Fruit fly (Drosophila melanogaster) whole organism, embryonic: Measurements from ENCODE around the gene topi.
A peak's percentile ranks its signal among the peaks of the same experiment; 100 is the strongest.

Experiments used
- Atf3 ChIP-seq: fragments of 200-800 bp; sonication (Bioruptor generic); optimal IDR thresholded peaks from 3 replicates; lab custom pipeline; 2016; ENCODE audit warnings: missing biosample characterization, missing genetic modification characterization
- B-H2 ChIP-seq: fragments of 200-800 bp; sonication (Bioruptor generic); optimal IDR thresholded peaks from 2 replicates; lab custom pipeline; 2018; ENCODE audit warnings: missing biosample characterization, mild to moderate bottlenecking, missing genetic modification characterization
- BEAF-32 ChIP-seq: fragments of 200-800 bp; sonication (Bioruptor generic); optimal IDR thresholded peaks from 3 replicates; lab custom pipeline; 2017; ENCODE audit warnings: missing biosample characterization, missing genetic modification characterization, mild to moderate bottlenecking, moderate library complexity, missing genetic modification reagents
- CG10321 ChIP-seq: fragments of 200-800 bp; sonication (Bioruptor generic); IDR thresholded peaks from 2 replicates; pipeline ENCODE4 v1.3.6; 2022; ENCODE audit warnings: missing biosample characterization, missing genetic modification characterization
- CG12219 ChIP-seq: fragments of 200-800 bp; sonication (Bioruptor generic); optimal IDR thresholded peaks from 3 replicates; lab custom pipeline; 2018; ENCODE audit warnings: missing biosample characterization, mild to moderate bottlenecking, missing genetic modification characterization
- CG13287 ChIP-seq: fragments of 200-800 bp; sonication (Bioruptor generic); IDR thresholded peaks from 2 replicates; pipeline ENCODE4 v1.3.6; 2022; ENCODE audit warnings: missing biosample characterization, missing genetic modification characterization; ENCODE audit not compliant: partially characterized antibody
- CG13424 ChIP-seq: fragments of 200-800 bp; sonication (Bioruptor generic); optimal IDR thresholded peaks from 2 replicates; lab custom pipeline; 2019; ENCODE audit warnings: missing biosample characterization, mild to moderate bottlenecking, missing genetic modification characterization, moderate library complexity
- CG15479 ChIP-seq: fragments of 200-800 bp; sonication (Bioruptor generic); optimal IDR thresholded peaks from 3 replicates; lab custom pipeline; 2019; ENCODE audit warnings: missing biosample characterization, mild to moderate bottlenecking, missing genetic modification characterization, moderate library complexity
- CG1602 ChIP-seq: fragments of 200-800 bp; sonication (Bioruptor generic); optimal IDR thresholded peaks from 3 replicates; lab custom pipeline; 2016; ENCODE audit warnings: missing biosample characterization, missing genetic modification characterization
- CG16779 ChIP-seq: fragments of 200-800 bp; sonication (Bioruptor generic); IDR thresholded peaks from 2 replicates; pipeline ENCODE4 v1.3.6; 2022; ENCODE audit warnings: missing biosample characterization, missing genetic modification characterization
- CG30403 ChIP-seq: fragments of 200-800 bp; sonication (Bioruptor generic); optimal IDR thresholded peaks from 3 replicates; lab custom pipeline; 2016; ENCODE audit warnings: missing biosample characterization, missing genetic modification characterization
- CG34224 ChIP-seq: fragments of 200-800 bp; sonication (Bioruptor generic); IDR thresholded peaks from 3 replicates; pipeline ENCODE4 v1.3.6; 2022; ENCODE audit warnings: missing biosample characterization, missing genetic modification characterization; ENCODE audit not compliant: partially characterized antibody
- CG3847 ChIP-seq: fragments of 200-800 bp; sonication (Bioruptor generic); IDR thresholded peaks from 2 replicates; pipeline ENCODE4 v1.3.6; 2022; ENCODE audit warnings: missing biosample characterization, missing genetic modification characterization
- CG4404 ChIP-seq: fragments of 200-800 bp; sonication (Bioruptor generic); IDR thresholded peaks from 2 replicates; pipeline ENCODE4 v1.3.6; 2022; ENCODE audit warnings: missing biosample characterization, missing genetic modification characterization
- CG4617 ChIP-seq: fragments of 200-800 bp; sonication (Bioruptor generic); optimal IDR thresholded peaks from 3 replicates; lab custom pipeline; 2016; ENCODE audit warnings: missing biosample characterization, missing genetic modification characterization, borderline replicate concordance
- CG7357 ChIP-seq: fragments of 200-800 bp; sonication (Bioruptor generic); IDR thresholded peaks from 3 replicates; pipeline ENCODE4 v1.3.6; 2022; ENCODE audit warnings: missing biosample characterization, missing genetic modification characterization
- CG7372 ChIP-seq: fragments of 200-800 bp; sonication (Bioruptor generic); IDR thresholded peaks from 2 replicates; pipeline ENCODE4 v1.3.6; 2022; ENCODE audit warnings: missing biosample characterization, missing genetic modification characterization
- CG9797 ChIP-seq: fragments of 200-800 bp; sonication (Bioruptor generic); optimal IDR thresholded peaks from 3 replicates; lab custom pipeline; 2018; ENCODE audit warnings: missing biosample characterization, mild to moderate bottlenecking, missing genetic modification characterization
- CrebB ChIP-seq: fragments of 200-800 bp; sonication (Bioruptor generic); optimal IDR thresholded peaks from 3 replicates; lab custom pipeline; 2018; ENCODE audit warnings: missing biosample characterization, mild to moderate bottlenecking, missing genetic modification characterization
- Dbx ChIP-seq: fragments of 200-800 bp; sonication (Bioruptor generic); IDR thresholded peaks from 3 replicates; pipeline ENCODE4 v1.3.6; 2022; ENCODE audit warnings: missing biosample characterization, missing genetic modification characterization
- Dp ChIP-seq: fragments of 200-800 bp; sonication (Bioruptor generic); optimal IDR thresholded peaks from 2 replicates; lab custom pipeline; 2018; ENCODE audit warnings: missing biosample characterization, mild to moderate bottlenecking, missing genetic modification characterization, moderate library complexity
- Eip74EF ChIP-seq, 2 experiments: fragments of 200-800 bp in 1 of 2; fragments of >200 bp in 1 of 2; sonication (Bioruptor generic) in 1 of 2; optimal IDR thresholded peaks; 2 replicates each; lab custom pipeline; 2017 to 2019; ENCODE audit warnings: missing biosample characterization in 2 of 2, missing genetic modification characterization in 2 of 2, mild to moderate bottlenecking in 1 of 2, moderate library complexity in 1 of 2
- Gsc ChIP-seq: fragments of 200-800 bp; sonication (Bioruptor generic); IDR thresholded peaks from 2 replicates; pipeline ENCODE4 v1.3.6; 2022; ENCODE audit warnings: missing biosample characterization, missing genetic modification characterization
- MBD-R2 ChIP-seq: fragments of 200-800 bp; sonication (Bioruptor generic); IDR thresholded peaks from 2 replicates; pipeline ENCODE4 v1.3.6; 2022; ENCODE audit warnings: missing biosample characterization, missing genetic modification characterization
- MESR4 ChIP-seq: fragments of 200-800 bp; sonication (Bioruptor generic); optimal IDR thresholded peaks from 2 replicates; lab custom pipeline; 2018; ENCODE audit warnings: missing biosample characterization, mild to moderate bottlenecking, missing genetic modification characterization, moderate library complexity
- Myb ChIP-seq: fragments of 200-800 bp; sonication (Bioruptor generic); optimal IDR thresholded peaks from 2 replicates; lab custom pipeline; 2016; ENCODE audit warnings: missing biosample characterization, missing genetic modification characterization
- Neu2 ChIP-seq: fragments of 200-800 bp; sonication (Bioruptor generic); optimal IDR thresholded peaks from 3 replicates; lab custom pipeline; 2016; ENCODE audit warnings: missing biosample characterization, missing genetic modification characterization, borderline replicate concordance
- Optix ChIP-seq: fragments of 200-800 bp; sonication (Bioruptor generic); IDR thresholded peaks from 3 replicates; pipeline ENCODE4 v1.3.6; 2022; ENCODE audit warnings: missing biosample characterization, missing genetic modification characterization
- Spps ChIP-seq: fragments of 200-800 bp; sonication (Bioruptor generic); optimal IDR thresholded peaks from 2 replicates; lab custom pipeline; 2018; ENCODE audit warnings: missing biosample characterization, mild to moderate bottlenecking, missing genetic modification characterization
- ap ChIP-seq: fragments of 200-800 bp; sonication (Bioruptor generic); IDR thresholded peaks from 2 replicates; pipeline ENCODE4 v1.3.6; 2022; ENCODE audit warnings: missing biosample characterization, missing genetic modification characterization
- bigmax ChIP-seq: fragments of 200-800 bp; sonication (Bioruptor generic); optimal IDR thresholded peaks from 2 replicates; lab custom pipeline; 2018; ENCODE audit warnings: missing biosample characterization, mild to moderate bottlenecking, missing genetic modification characterization
- da ChIP-seq: fragments of 200-800 bp; sonication (Bioruptor generic); optimal IDR thresholded peaks from 2 replicates; lab custom pipeline; 2016; ENCODE audit warnings: missing biosample characterization, missing genetic modification characterization
- dysf ChIP-seq: fragments of 200-800 bp; sonication (Bioruptor generic); IDR thresholded peaks from 3 replicates; pipeline ENCODE4 v1.3.6; 2022; ENCODE audit warnings: missing biosample characterization, missing genetic modification characterization
- ewg ChIP-seq: fragments of 200-800 bp; sonication (Bioruptor generic); optimal IDR thresholded peaks from 3 replicates; lab custom pipeline; 2017; ENCODE audit warnings: mild to moderate bottlenecking, missing biosample characterization, missing genetic modification reagents, missing genetic modification characterization
- fd3F ChIP-seq: fragments of 200-800 bp; sonication (Bioruptor generic); optimal IDR thresholded peaks from 2 replicates; lab custom pipeline; 2018; ENCODE audit warnings: missing biosample characterization, mild to moderate bottlenecking, missing genetic modification characterization, moderate library complexity
- gfzf ChIP-seq: fragments of 200-800 bp; sonication (Bioruptor generic); optimal IDR thresholded peaks from 2 replicates; lab custom pipeline; 2016; ENCODE audit warnings: missing biosample characterization, mild to moderate bottlenecking, missing genetic modification characterization, moderate library complexity
- gsb ChIP-seq: fragments of 200-800 bp; sonication (Bioruptor generic); IDR thresholded peaks from 2 replicates; pipeline ENCODE4 v1.3.6; 2022; ENCODE audit warnings: missing biosample characterization, missing genetic modification characterization
- hth ChIP-seq: fragments of >200 bp; optimal IDR thresholded peaks from 2 replicates; lab custom pipeline; 2017; ENCODE audit warnings: inconsistent platforms
- ken ChIP-seq: fragments of 200-800 bp; sonication (Bioruptor generic); IDR thresholded peaks from 3 replicates; pipeline ENCODE4 v1.3.6; 2022; ENCODE audit warnings: missing biosample characterization, missing genetic modification characterization
- lab ChIP-seq: fragments of 200-800 bp; sonication (Bioruptor generic); optimal IDR thresholded peaks from 3 replicates; lab custom pipeline; 2017; ENCODE audit warnings: missing biosample characterization, missing genetic modification characterization, mild to moderate bottlenecking, moderate library complexity, missing genetic modification reagents
- mam ChIP-seq: fragments of 200-800 bp; sonication (Bioruptor generic); optimal IDR thresholded peaks from 3 replicates; lab custom pipeline; 2016; ENCODE audit warnings: missing biosample characterization, missing genetic modification characterization
- onecut ChIP-seq: fragments of 200-800 bp; sonication (Bioruptor generic); IDR thresholded peaks from 2 replicates; pipeline ENCODE4 v1.3.6; 2022; ENCODE audit warnings: missing biosample characterization, missing genetic modification characterization
- pzg ChIP-seq: fragments of 200-800 bp; sonication (Bioruptor generic); optimal IDR thresholded peaks from 3 replicates; lab custom pipeline; 2018; ENCODE audit warnings: missing biosample characterization, mild to moderate bottlenecking, missing genetic modification characterization, moderate library complexity
- rib ChIP-seq: fragments of 200-800 bp; sonication (Bioruptor generic); IDR thresholded peaks from 2 replicates; pipeline ENCODE4 v1.3.6; 2022; ENCODE audit warnings: missing biosample characterization, missing genetic modification characterization
- sens ChIP-seq: fragments of 200-800 bp; sonication (Bioruptor generic); peaks from one replicate; lab custom pipeline; 2016; ENCODE audit warnings: missing biosample characterization, missing genetic modification characterization
- tgo ChIP-seq: fragments of 200-800 bp; sonication (Bioruptor generic); IDR thresholded peaks from 3 replicates; pipeline ENCODE4 v1.3.6; 2022; ENCODE audit warnings: missing biosample characterization, missing genetic modification characterization
- twi ChIP-seq: fragments of 200-800 bp; optimal IDR thresholded peaks from 2 replicates; lab custom pipeline; 2019; ENCODE audit warnings: missing biosample characterization, mild to moderate bottlenecking, missing genetic modification characterization, moderate library complexity

Gene topi

dm6 chr3R:9747272-9747874, 27.5 kb upstream of the topi start, which contains the start of gene CG12948 (continued):
- TF ChIP-seq CG10321 (GFP tag; lab: Robert Waterston, UW) (no peak), CG1602 (peak; percentile 32), rib (GFP tag; lab: Robert Waterston, UW) (no peak), twi (tag; lab: Kevin White, UChicago) (peak; percentile 16)

- no peak for TF ChIP-seq mam (GFP tag; lab: Kevin White, UChicago)
- TF ChIP-seq BEAF-32 (GFP tag; lab: Kevin White, UChicago): peak; percentile 42
These were observed 27.2 kb upstream of the topi start, which contains the start of gene PpD3 for dm6 chr3R:9747875-9747899. PpD3 (plus strand) TSS chr3R:9747875.

DNA sequence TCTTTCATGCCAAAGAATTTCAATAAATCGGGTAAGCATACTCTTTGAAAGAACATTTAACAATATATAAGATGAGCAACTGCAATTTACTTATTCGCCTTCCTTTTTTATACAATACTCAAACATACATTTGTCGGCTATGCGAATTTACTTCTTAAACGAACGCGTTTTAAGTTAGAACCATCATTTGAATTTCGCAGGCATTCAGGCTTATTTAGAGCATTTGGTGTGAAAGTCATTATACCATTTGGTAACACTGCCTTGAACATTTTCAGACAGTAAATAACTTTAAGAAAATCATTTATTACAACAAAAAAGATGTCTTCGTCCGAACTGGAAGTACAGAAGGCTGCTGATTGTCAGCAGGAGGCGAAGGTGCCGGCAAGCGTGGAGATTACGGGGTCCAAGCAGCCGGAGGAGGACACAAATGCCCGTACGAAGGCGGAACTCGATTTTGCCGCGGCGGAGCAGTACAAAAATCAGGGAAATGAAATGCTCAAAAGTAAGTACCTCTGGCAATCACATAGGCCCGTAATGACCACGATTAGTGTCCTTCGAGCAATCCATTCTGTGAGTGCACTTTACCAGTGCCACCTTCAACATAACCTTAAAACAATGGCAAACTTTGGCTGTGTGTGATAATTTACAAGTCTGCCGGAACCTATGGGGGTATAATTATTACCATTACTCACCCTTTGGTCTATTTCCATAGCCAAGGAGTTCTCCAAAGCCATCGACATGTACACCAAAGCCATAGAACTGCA, 26.8 kb upstream of the topi start:
- TF ChIP-seq CG30403 (GFP tag; lab: Kevin White, UChicago) (no peak), CG34224 (GFP tag; lab: Robert Waterston, UW) (no peak), ken (GFP tag; lab: Robert Waterston, UW) (no peak), CG10321 (GFP tag; lab: Robert Waterston, UW) (no peak), CG7372 (no peak), MESR4 (peak; percentile 60), CG7357 (GFP tag; lab: Robert Waterston, UW) (no peak), Myb (GFP tag; lab: Kevin White, UChicago) (peak; percentile 15), bigmax (peak; percentile 90), CG3847 (GFP tag; lab: Robert Waterston, UW) (no peak), fd3F (GFP tag; lab: Kevin White, UChicago) (no peak), lab (no peak), Gsc (no peak), Dp (GFP tag; lab: Kevin White, UChicago) (peak; percentile 75), pzg (GFP tag; lab: Kevin White, UChicago) (peak; percentile 50), gsb (GFP tag; lab: Robert Waterston, UW) (no peak), Neu2 (GFP tag; lab: Kevin White, UChicago) (no peak), sens (peak; percentile 18), CG4617 (GFP tag; lab: Kevin White, UChicago) (peak; percentile 70), ewg (GFP tag; lab: Kevin White, UChicago) (no peak), CG13424 (tag; lab: Kevin White, UChicago) (no peak), hth (lab: Kevin White, UChicago) (no peak), CG16779 (GFP tag; lab: Robert Waterston, UW) (no peak), ap (no peak), Eip74EF (GFP tag; optimal IDR thresholded peaks at IDR 0.05; lab: Kevin White, UChicago) (no peak), CG13287 (GFP tag; lab: Robert Waterston, UW) (no peak), onecut (GFP tag; lab: Robert Waterston, UW) (no peak), B-H2 (no peak), tgo (GFP tag; lab: Robert Waterston, UW) (no peak), MBD-R2 (GFP tag; lab: Robert Waterston, UW) (peak; percentile 15; the same call in 1 of the 2 replicates), CG15479 (GFP tag; lab: Kevin White, UChicago) (no peak), Atf3 (GFP tag; lab: Kevin White, UChicago) (no peak), Dbx (no peak), gfzf (GFP tag; lab: Kevin White, UChicago) (peak; percentile 85), CG9797 (GFP tag; lab: Kevin White, UChicago) (peak; percentile 42), dysf (GFP tag; lab: Robert Waterston, UW) (no peak), CrebB (tag; lab: Kevin White, UChicago) (no peak), da (GFP tag; lab: Kevin White, UChicago) (no peak), Optix (GFP tag; lab: Robert Waterston, UW) (no peak), CG12219 (GFP tag; lab: Kevin White, UChicago) (no peak), CG4404 (GFP tag; lab: Robert Waterston, UW) (no peak), Spps (tag; lab: Kevin White, UChicago) (no peak)
